Worm (Caenorhabditis elegans) whole organism, L3 larva: ENCODE measurements around the gene pigm-1.

Experiments
- aly-2 ChIP-seq: fragments of 150-350 bp; optimal IDR thresholded peaks from 2 replicates; lab custom pipeline; 2014; ENCODE audit warnings: missing biosample characterization, missing genetic modification characterization
- egl-27 ChIP-seq: sonication (generic microtip); optimal IDR thresholded peaks from 4 replicates; lab custom pipeline; 2017; ENCODE audit warnings: missing biosample characterization, missing genetic modification reagents, missing genetic modification characterization
- egl-5 ChIP-seq: fragments of 150-350 bp; optimal IDR thresholded peaks from 2 replicates; lab custom pipeline; 2017; ENCODE audit warnings: missing biosample characterization, missing genetic modification reagents, missing genetic modification characterization, inconsistent platforms
- elt-3 ChIP-seq, 3 experiments: fragments of 150-350 bp in 1 of 3; sonication (generic microtip) in 2 of 3; optimal IDR thresholded peaks; 2 replicates in 2 of 3; 4 replicates in 1 of 3; lab custom pipeline; 2014 to 2017; ENCODE audit warnings: missing biosample characterization in 3 of 3, missing genetic modification characterization in 3 of 3
- eor-1 ChIP-seq, 2 experiments: fragments of 150-350 bp; optimal IDR thresholded peaks; 2 replicates each; lab custom pipeline; 2014 to 2018; ENCODE audit warnings: missing biosample characterization in 2 of 2, missing genetic modification characterization in 2 of 2
- nhr-12 ChIP-seq: fragments of 150-350 bp; optimal IDR thresholded peaks from 2 replicates; lab custom pipeline; 2014; ENCODE audit warnings: missing biosample characterization, missing genetic modification characterization
- nhr-237 ChIP-seq: fragments of 150-350 bp; optimal IDR thresholded peaks from 2 replicates; lab custom pipeline; 2014; ENCODE audit warnings: missing biosample characterization, missing genetic modification characterization
- nhr-76 ChIP-seq: fragments of 150-350 bp; sonication (generic microtip); optimal IDR thresholded peaks from 5 replicates; lab custom pipeline; 2014; ENCODE audit warnings: missing biosample characterization, missing genetic modification characterization
- skn-1 ChIP-seq: fragments of 150-350 bp; optimal IDR thresholded peaks from 2 replicates; lab custom pipeline; 2014; ENCODE audit warnings: missing biosample characterization, missing genetic modification characterization
- unc-39 ChIP-seq: sonication (generic microtip); optimal IDR thresholded peaks from 4 replicates; lab custom pipeline; 2017; ENCODE audit warnings: missing biosample characterization, missing genetic modification characterization
- unc-62 ChIP-seq: fragments of 150-350 bp; sonication (generic microtip); optimal IDR thresholded peaks from 4 replicates; lab custom pipeline; 2014; ENCODE audit warnings: missing biosample characterization, missing genetic modification reagents, missing genetic modification characterization

- TF ChIP-seq unc-39 (tag; lab: Kevin White, UChicago), result no peak
- TF ChIP-seq nhr-237 (tag; lab: Kevin White, UChicago), result no peak
- no peak for TF ChIP-seq elt-3 (tag; optimal IDR thresholded peaks at IDR 0.05; lab: Kevin White, UChicago)
- TF ChIP-seq nhr-76, result no peak
- TF ChIP-seq aly-2 (tag; lab: Kevin White, UChicago), result no peak
- TF ChIP-seq unc-62 (GFP tag; lab: Kevin White, UChicago), result no peak
- TF ChIP-seq skn-1 (tag; lab: Kevin White, UChicago), result no peak
- TF ChIP-seq egl-5, result no peak
- no peak for TF ChIP-seq egl-27 (tag; lab: Kevin White, UChicago)
- TF ChIP-seq eor-1 (tag; optimal IDR thresholded peaks at IDR 0.05; lab: Kevin White, UChicago), result no peak
- TF ChIP-seq nhr-12 (tag; lab: Kevin White, UChicago), result no peak
These were observed 5.2 kb downstream of the pigm-1 start for ce11 chrII:11353471-11353870.
